Worm (Caenorhabditis elegans): Measurements from ENCODE around the gene C04G6.6.

ce11 chrII:5103189-5103588 is 3.6 kb upstream of the C04G6.6 start:
- TF ChIP-seq unc-62 (GFP tag; optimal IDR thresholded peaks at IDR 0.05) (no peak), blmp-1 (tag; optimal IDR thresholded peaks at IDR 0.05; ENCODE audit: insufficient read depth) (peak; percentile 46), skn-1 (tag; optimal IDR thresholded peaks at IDR 0.05) (no peak), mdl-1 (tag; optimal IDR thresholded peaks at IDR 0.05) (no peak), ama-1 (optimal IDR thresholded peaks at IDR 0.05) (no peak), crh-2 (tag; optimal IDR thresholded peaks at IDR 0.05) (no peak), fos-1 (tag; optimal IDR thresholded peaks at IDR 0.05) (peak; percentile 34), unc-39 (tag; optimal IDR thresholded peaks at IDR 0.05) (no peak), aly-2 (tag; optimal IDR thresholded peaks at IDR 0.05) (no peak), ceh-82 (tag; optimal IDR thresholded peaks at IDR 0.05) (no peak)

All from whole organism, L2 larva.